Fruit fly (Drosophila melanogaster) S2 (cell line): Measurements from ENCODE around the gene Crys.

Source experiments
- CG8478 ChIP-seq: fragments of >200 bp; optimal IDR thresholded peaks from 2 replicates; lab custom pipeline; 2018
- CTCF ChIP-seq, 2 experiments: fragments of >200 bp; optimal IDR thresholded peaks; 2 replicates each; lab custom pipeline; 2018

- TF ChIP-seq CG8478 (lab: Kevin White, UChicago) (no peak), CTCF (optimal IDR thresholded peaks at IDR 0.05; lab: Kevin White, UChicago) (no peak)
Measured at dm6 chr2L:11958729-11959128, 14.8 kb downstream of the Crys start.
